Fruit fly (Drosophila melanogaster) whole organism, embryonic: ENCODE results near the gene CG6126.

Source experiments
- Ada2b ChIP-seq: fragments of 200-800 bp; sonication (Bioruptor generic); IDR thresholded peaks from 2 replicates; pipeline ENCODE4 v1.3.6; 2022; ENCODE audit warnings: missing biosample characterization, missing genetic modification characterization
- Awh ChIP-seq: fragments of 200-800 bp; sonication (Bioruptor generic); IDR thresholded peaks from 2 replicates; pipeline ENCODE4, ENCODE4 v1.3.6; 2022; ENCODE audit warnings: missing biosample characterization, missing genetic modification characterization
- BEAF-32 ChIP-seq: fragments of 200-800 bp; sonication (Bioruptor generic); optimal IDR thresholded peaks from 3 replicates; lab custom pipeline; 2017; ENCODE audit warnings: missing biosample characterization, missing genetic modification characterization, mild to moderate bottlenecking, moderate library complexity, missing genetic modification reagents
- CG10321 ChIP-seq: fragments of 200-800 bp; sonication (Bioruptor generic); IDR thresholded peaks from 2 replicates; pipeline ENCODE4 v1.3.6; 2022; ENCODE audit warnings: missing biosample characterization, missing genetic modification characterization
- CG10366 ChIP-seq: fragments of 200-800 bp; sonication (Bioruptor generic); IDR thresholded peaks from 2 replicates; pipeline ENCODE4 v1.3.6; 2022; ENCODE audit warnings: missing biosample characterization, missing genetic modification characterization
- CG13123 ChIP-seq: fragments of 200-800 bp; sonication (Bioruptor generic); optimal IDR thresholded peaks from 2 replicates; lab custom pipeline; 2016; ENCODE audit warnings: missing biosample characterization, missing genetic modification characterization
- CG13624 ChIP-seq: fragments of 200-800 bp; sonication (Bioruptor generic); optimal IDR thresholded peaks from 2 replicates; lab custom pipeline; 2016; ENCODE audit warnings: missing biosample characterization, missing genetic modification characterization
- CG15269 ChIP-seq: fragments of 200-800 bp; sonication (Bioruptor generic); optimal IDR thresholded peaks from 2 replicates; lab custom pipeline; 2018; ENCODE audit warnings: missing biosample characterization, mild to moderate bottlenecking, missing genetic modification characterization, moderate library complexity
- CG1529 ChIP-seq: fragments of 200-800 bp; sonication (Bioruptor generic); optimal IDR thresholded peaks from 3 replicates; lab custom pipeline; 2018; ENCODE audit warnings: missing biosample characterization, missing genetic modification characterization
- CG15479 ChIP-seq: fragments of 200-800 bp; sonication (Bioruptor generic); optimal IDR thresholded peaks from 3 replicates; lab custom pipeline; 2019; ENCODE audit warnings: missing biosample characterization, mild to moderate bottlenecking, missing genetic modification characterization, moderate library complexity
- CG15514 ChIP-seq: fragments of 200-800 bp; sonication (Bioruptor generic); optimal IDR thresholded peaks from 3 replicates; lab custom pipeline; 2017; ENCODE audit warnings: missing biosample characterization, missing genetic modification characterization, mild to moderate bottlenecking, moderate library complexity, missing genetic modification reagents
- CG18619 ChIP-seq: fragments of 200-800 bp; sonication (Bioruptor generic); optimal IDR thresholded peaks from 3 replicates; lab custom pipeline; 2017; ENCODE audit warnings: missing biosample characterization, mild to moderate bottlenecking, missing genetic modification characterization
- CG30431 ChIP-seq: fragments of 200-800 bp; sonication (Bioruptor generic); optimal IDR thresholded peaks from 2 replicates; lab custom pipeline; 2017; ENCODE audit warnings: missing biosample characterization, missing genetic modification characterization
- CG3065 ChIP-seq: fragments of 200-800 bp; sonication (Bioruptor generic); optimal IDR thresholded peaks from 2 replicates; lab custom pipeline; 2016; ENCODE audit warnings: missing biosample characterization, missing genetic modification characterization
- CG32532 ChIP-seq: fragments of 200-800 bp; sonication (Bioruptor generic); IDR thresholded peaks from 2 replicates; pipeline ENCODE4 v1.3.6; 2022; ENCODE audit warnings: missing biosample characterization, missing genetic modification characterization
- CG32772 ChIP-seq: fragments of 200-800 bp; sonication (Bioruptor generic); IDR thresholded peaks from 2 replicates; pipeline ENCODE4 v1.3.6; 2022; ENCODE audit warnings: missing biosample characterization, missing genetic modification characterization
- CG33213 ChIP-seq: fragments of 200-800 bp; sonication (Bioruptor generic); optimal IDR thresholded peaks from 3 replicates; lab custom pipeline; 2016; ENCODE audit warnings: missing biosample characterization, missing genetic modification characterization
- CG34376 ChIP-seq: fragments of 200-800 bp; sonication (Bioruptor generic); optimal IDR thresholded peaks from 2 replicates; lab custom pipeline; 2018; ENCODE audit warnings: missing biosample characterization, mild to moderate bottlenecking, missing genetic modification characterization
- CG3995 ChIP-seq: fragments of 200-800 bp; sonication (Bioruptor generic); optimal IDR thresholded peaks from 3 replicates; lab custom pipeline; 2016; ENCODE audit warnings: missing biosample characterization, missing genetic modification characterization
- CG4282 ChIP-seq: fragments of 200-800 bp; sonication (Bioruptor generic); optimal IDR thresholded peaks from 2 replicates; lab custom pipeline; 2016; ENCODE audit warnings: missing biosample characterization, missing genetic modification characterization
- CG8944 ChIP-seq: fragments of 200-800 bp; sonication (Bioruptor generic); optimal IDR thresholded peaks from 3 replicates; lab custom pipeline; 2016; ENCODE audit warnings: missing biosample characterization, missing genetic modification characterization
- Camta ChIP-seq: fragments of 200-800 bp; sonication (Bioruptor generic); optimal IDR thresholded peaks from 2 replicates; lab custom pipeline; 2016; ENCODE audit warnings: missing biosample characterization, missing genetic modification characterization
- D ChIP-seq, 2 experiments: fragments of 200-800 bp in 1 of 2; fragments of >200 bp in 1 of 2; sonication (Bioruptor generic) in 1 of 2; optimal IDR thresholded peaks; 2 replicates in 1 of 2; 3 replicates in 1 of 2; lab custom pipeline; 2017; ENCODE audit warnings: mild to moderate bottlenecking in 1 of 2, missing biosample characterization in 1 of 2, missing genetic modification characterization in 1 of 2, missing genetic modification reagents in 1 of 2
- D19B ChIP-seq: fragments of 200-800 bp; sonication (Bioruptor generic); optimal IDR thresholded peaks from 2 replicates; lab custom pipeline; 2017; ENCODE audit warnings: missing biosample characterization, mild to moderate bottlenecking, missing genetic modification characterization
- Drgx ChIP-seq: fragments of 200-800 bp; sonication (Bioruptor generic); IDR thresholded peaks from 2 replicates; pipeline ENCODE4 v1.3.6; 2022; ENCODE audit warnings: missing biosample characterization, missing genetic modification characterization
- Fer1 ChIP-seq: fragments of 200-800 bp; sonication (Bioruptor generic); optimal IDR thresholded peaks from 2 replicates; lab custom pipeline; 2017; ENCODE audit warnings: missing biosample characterization, mild to moderate bottlenecking, missing genetic modification characterization
- HLH3B ChIP-seq: fragments of 200-800 bp; sonication (Bioruptor generic); IDR thresholded peaks from 2 replicates; pipeline ENCODE4 v1.3.6; 2022; ENCODE audit warnings: missing biosample characterization, missing genetic modification characterization
- Hand ChIP-seq: fragments of 200-800 bp; sonication (Bioruptor generic); optimal IDR thresholded peaks from 2 replicates; lab custom pipeline; 2017; ENCODE audit warnings: mild to moderate bottlenecking, missing biosample characterization, missing genetic modification reagents, missing genetic modification characterization
- Jarid2 ChIP-seq: fragments of 200-800 bp; sonication (Bioruptor generic); optimal IDR thresholded peaks from 3 replicates; lab custom pipeline; 2017; ENCODE audit warnings: mild to moderate bottlenecking, missing biosample characterization, missing genetic modification reagents, missing genetic modification characterization
- Max ChIP-seq: fragments of 200-800 bp; sonication (Bioruptor generic); optimal IDR thresholded peaks from 2 replicates; lab custom pipeline; 2016; ENCODE audit warnings: missing biosample characterization, mild to moderate bottlenecking, missing genetic modification characterization
- Mrtf ChIP-seq: fragments of 200-800 bp; sonication (Bioruptor generic); IDR thresholded peaks from 3 replicates; pipeline ENCODE4 v1.3.6; 2022; ENCODE audit warnings: missing biosample characterization, missing genetic modification characterization
- NC2α ChIP-seq: fragments of 200-800 bp; sonication (Bioruptor generic); optimal IDR thresholded peaks from 2 replicates; lab custom pipeline; 2016; ENCODE audit warnings: missing biosample characterization, missing genetic modification characterization
- PHDP ChIP-seq: fragments of 200-800 bp; sonication (Bioruptor generic); optimal IDR thresholded peaks from 3 replicates; lab custom pipeline; 2018; ENCODE audit warnings: missing biosample characterization, mild to moderate bottlenecking, missing genetic modification characterization, moderate library complexity
- Sox102F ChIP-seq: fragments of 200-800 bp; sonication (Bioruptor generic); optimal IDR thresholded peaks from 2 replicates; lab custom pipeline; 2018; ENCODE audit warnings: missing biosample characterization, mild to moderate bottlenecking, missing genetic modification characterization, moderate library complexity
- YL-1 ChIP-seq: fragments of 200-800 bp; sonication (Bioruptor generic); optimal IDR thresholded peaks from 3 replicates; lab custom pipeline; 2017; ENCODE audit warnings: missing biosample characterization, mild to moderate bottlenecking, missing genetic modification characterization
- ab ChIP-seq: fragments of 200-800 bp; sonication (Bioruptor generic); optimal IDR thresholded peaks from 2 replicates; lab custom pipeline; 2016; ENCODE audit warnings: missing biosample characterization, missing genetic modification characterization
- ap ChIP-seq: fragments of 200-800 bp; sonication (Bioruptor generic); IDR thresholded peaks from 2 replicates; pipeline ENCODE4 v1.3.6; 2022; ENCODE audit warnings: missing biosample characterization, missing genetic modification characterization
- ase ChIP-seq: fragments of 200-800 bp; sonication (Bioruptor generic); IDR thresholded peaks from 3 replicates; pipeline ENCODE4 v1.3.6; 2022; ENCODE audit warnings: missing biosample characterization, missing genetic modification characterization
- dmrt11E ChIP-seq: fragments of 200-800 bp; sonication (Bioruptor generic); optimal IDR thresholded peaks from 3 replicates; lab custom pipeline; 2018; ENCODE audit warnings: missing biosample characterization, mild to moderate bottlenecking, missing genetic modification characterization, moderate library complexity
- hth ChIP-seq: fragments of >200 bp; optimal IDR thresholded peaks from 2 replicates; lab custom pipeline; 2017; ENCODE audit warnings: inconsistent platforms
- jigr1 ChIP-seq: fragments of 200-800 bp; sonication (Bioruptor generic); IDR thresholded peaks from 3 replicates; pipeline ENCODE4 v1.3.6; 2022; ENCODE audit warnings: missing biosample characterization, missing genetic modification characterization
- lov ChIP-seq, 2 experiments: fragments of 200-800 bp in 1 of 2; fragments of >200 bp in 1 of 2; sonication (Bioruptor generic) in 1 of 2; IDR thresholded peaks in 1 of 2; optimal IDR thresholded peaks in 1 of 2; 2 replicates in 1 of 2; 3 replicates in 1 of 2; pipeline versions ENCODE4 v1.3.6 to Lab custom; 2017 to 2022; ENCODE audit warnings: missing biosample characterization in 1 of 2, missing genetic modification characterization in 1 of 2
- maf-S ChIP-seq: fragments of 200-800 bp; sonication (Bioruptor generic); optimal IDR thresholded peaks from 2 replicates; lab custom pipeline; 2016; ENCODE audit warnings: missing biosample characterization, missing genetic modification characterization
- mirr ChIP-seq: fragments of 200-800 bp; sonication (Bioruptor generic); optimal IDR thresholded peaks from 3 replicates; lab custom pipeline; 2018; ENCODE audit warnings: missing biosample characterization, mild to moderate bottlenecking, missing genetic modification characterization
- row ChIP-seq: fragments of 200-800 bp; sonication (Bioruptor generic); IDR thresholded peaks from 3 replicates; pipeline ENCODE4 v1.3.6; 2022; ENCODE audit warnings: missing biosample characterization, missing genetic modification characterization
- seq ChIP-seq: fragments of 200-800 bp; sonication (Bioruptor generic); IDR thresholded peaks from 2 replicates; pipeline ENCODE4 v1.3.6; 2022; ENCODE audit warnings: missing biosample characterization, missing genetic modification characterization
- tup ChIP-seq: fragments of 200-800 bp; sonication (Bioruptor generic); optimal IDR thresholded peaks from 2 replicates; lab custom pipeline; 2016; ENCODE audit warnings: missing biosample characterization, mild to moderate bottlenecking, missing genetic modification characterization, moderate library complexity
- wek ChIP-seq: fragments of 200-800 bp; sonication (Bioruptor generic); optimal IDR thresholded peaks from 3 replicates; lab custom pipeline; 2018; ENCODE audit warnings: missing biosample characterization, mild to moderate bottlenecking, missing genetic modification characterization, moderate library complexity

CG6126 gene

dm6 chr3R:16247609-16248499, 45.0 kb upstream of the CG6126 start (continued):
- peak; percentile 82 for TF ChIP-seq CG32772 (GFP tag; lab: Robert Waterston, UW)
- peak; percentile 68 for TF ChIP-seq Sox102F
- TF ChIP-seq row, result peak; percentile 87
- peak; percentile 88 for TF ChIP-seq CG8944
- TF ChIP-seq lov (optimal IDR thresholded peaks at IDR 0.05; lab: Kevin White, UChicago), result no peak
- peak; percentile 81; the same call in 2 of the 3 replicates for TF ChIP-seq lov (GFP tag; IDR thresholded peaks at IDR 0.05; lab: Robert Waterston, UW)
- peak; percentile 50; the same call in 2 of the 3 replicates for TF ChIP-seq jigr1 (GFP tag; lab: Robert Waterston, UW)
- TF ChIP-seq CG10366 (GFP tag; lab: Robert Waterston, UW), result peak; percentile 39; the same call in 1 of the 2 replicates
- TF ChIP-seq CG1529 (GFP tag; lab: Kevin White, UChicago), result peak; percentile 54
- TF ChIP-seq Fer1 (GFP tag; lab: Kevin White, UChicago), result peak; percentile 97
- peak; percentile 64 for TF ChIP-seq CG32532 (GFP tag; lab: Robert Waterston, UW)
- no peak for TF ChIP-seq CG15479 (GFP tag; lab: Kevin White, UChicago)
- TF ChIP-seq Awh (GFP tag; lab: Robert Waterston, UW), result peak; percentile 78
- TF ChIP-seq CG18619 (GFP tag; lab: Kevin White, UChicago), result peak; percentile 56
- TF ChIP-seq Ada2b (GFP tag; lab: Robert Waterston, UW), result peak; percentile 92
- TF ChIP-seq Max (GFP tag; lab: Kevin White, UChicago), result peak; percentile 85
- peak; percentile 5; the same call in 1 of the 3 replicates for TF ChIP-seq Mrtf (GFP tag; lab: Robert Waterston, UW)
- TF ChIP-seq HLH3B (GFP tag; lab: Robert Waterston, UW), result peak; percentile 92
- TF ChIP-seq CG34376 (GFP tag; lab: Kevin White, UChicago), result peak; percentile 94
- TF ChIP-seq ap (GFP tag; lab: Robert Waterston, UW), result peak; percentile 34; the same call in 1 of the 2 replicates
- TF ChIP-seq mirr, result peak; percentile 78
- peak; percentile 52 for TF ChIP-seq CG3995
- TF ChIP-seq Drgx (GFP tag; lab: Robert Waterston, UW), result peak; percentile 77
- TF ChIP-seq NC2α (GFP tag; lab: Kevin White, UChicago), result no peak
- TF ChIP-seq wek, result no peak
- TF ChIP-seq maf-S, result peak; percentile 41
- no peak for TF ChIP-seq BEAF-32 (GFP tag; lab: Kevin White, UChicago)
- TF ChIP-seq Jarid2 (GFP tag; lab: Kevin White, UChicago), result peak; percentile 56
- peak; percentile 71 for TF ChIP-seq CG15269 (tag; lab: Kevin White, UChicago)
- peak; percentile 37 for TF ChIP-seq ab
- TF ChIP-seq CG33213, result peak; percentile 35
- no peak for TF ChIP-seq D (optimal IDR thresholded peaks at IDR 0.05; lab: Kevin White, UChicago)
- peak; percentile 82 for TF ChIP-seq D (GFP tag; optimal IDR thresholded peaks at IDR 0.05; lab: Kevin White, UChicago)
- no peak for TF ChIP-seq YL-1 (GFP tag; lab: Kevin White, UChicago)
- TF ChIP-seq hth (lab: Kevin White, UChicago), result no peak
- TF ChIP-seq PHDP, result peak; percentile 52
- TF ChIP-seq dmrt11E (tag; lab: Kevin White, UChicago), result peak; percentile 36
- TF ChIP-seq CG13123 (GFP tag; lab: Kevin White, UChicago), result no peak
- TF ChIP-seq D19B (GFP tag; lab: Kevin White, UChicago), result peak; percentile 62
- peak; percentile 6 for TF ChIP-seq tup
- TF ChIP-seq CG4282 (GFP tag; lab: Kevin White, UChicago), result no peak
- TF ChIP-seq CG13624, result peak; percentile 47
- TF ChIP-seq CG30431 (GFP tag; lab: Kevin White, UChicago), result peak; percentile 27
- TF ChIP-seq CG3065 (GFP tag; lab: Kevin White, UChicago), result peak; percentile 32
- TF ChIP-seq CG15514, result peak; percentile 87
- no peak for TF ChIP-seq CG10321
- peak; percentile 86 for TF ChIP-seq Hand (GFP tag; lab: Kevin White, UChicago)
- peak; percentile 32 for TF ChIP-seq Camta (GFP tag; lab: Kevin White, UChicago)
- peak; percentile 56; the same call in 1 of the 3 replicates for TF ChIP-seq ase (GFP tag; lab: Robert Waterston, UW)
- peak; percentile 47 for TF ChIP-seq seq (GFP tag; lab: Robert Waterston, UW)
